Worm (Caenorhabditis elegans) whole organism, L4/young adult: ENCODE data around the gene C01G12.13.

Source experiments
- W03F9.2 ChIP-seq: fragments of 150-350 bp; optimal IDR thresholded peaks from 2 replicates; lab custom pipeline; 2014; ENCODE audit warnings: missing biosample characterization, missing genetic modification characterization
- dao-5 ChIP-seq: sonication (generic microtip); optimal IDR thresholded peaks from 2 replicates; lab custom pipeline; 2016; ENCODE audit warnings: missing genotype, missing genetic modification characterization, moderate library complexity, missing compliant biosample characterization
- him-1 ChIP-seq: sonication (generic microtip); optimal IDR thresholded peaks from 2 replicates; lab custom pipeline; 2016; ENCODE audit warnings: missing genotype, missing genetic modification reagents, missing genetic modification characterization, missing compliant biosample characterization

ce11 chrII:14555019-14555418 lies 21.5 kb upstream of the C01G12.13 start:
- TF ChIP-seq W03F9.2 = no peak
- TF ChIP-seq him-1 (tag; lab: Kevin White, UChicago) = no peak
- no peak for TF ChIP-seq dao-5
